Fruit fly (Drosophila melanogaster): ENCODE data around the gene CG8673.

- no peak for TF ChIP-seq psq (optimal IDR thresholded peaks at IDR 0.05)
- TF ChIP-seq insv (optimal IDR thresholded peaks at IDR 0.05): no peak
These were observed 32.7 kb upstream of the CG8673 start for dm6 chr2L:8091429-8091828.
